Worm (Caenorhabditis elegans) whole organism, midembryonic: ENCODE measurements around the gene srw-121.

ENCODE experiments used
- T22C8.4 ChIP-seq: fragments of 200-800 bp; sonication (Bioruptor generic); IDR thresholded peaks from 2 replicates; pipeline ENCODE4 v1.3.6; 2022; ENCODE audit warnings: missing genetic modification characterization, missing compliant biosample characterization
- cog-1 ChIP-seq: sonication (generic microtip); optimal IDR thresholded peaks from 2 replicates; lab custom pipeline; 2016; ENCODE audit warnings: missing genetic modification characterization, missing compliant biosample characterization
- flt-1 ChIP-seq: fragments of 200-800 bp; sonication (Bioruptor generic); IDR thresholded peaks from 2 replicates; pipeline ENCODE4 v1.3.6; 2022; ENCODE audit warnings: missing genetic modification characterization, missing compliant biosample characterization
- klf-2 ChIP-seq: fragments of 200-800 bp; sonication (Bioruptor generic); conservative IDR thresholded peaks from 2 replicates; pipeline ENCODE4 v1.3.6; 2022; ENCODE audit warnings: missing genetic modification reagents, missing genetic modification characterization, missing compliant biosample characterization
- med-1 ChIP-seq: sonication (generic microtip); optimal IDR thresholded peaks from 2 replicates; lab custom pipeline; 2017; ENCODE audit warnings: missing genetic modification characterization, mild to moderate bottlenecking, missing compliant biosample characterization, antibody characterized with exemption, missing genetic modification reagents; ENCODE audit not compliant: insufficient read depth
- ref-1 ChIP-seq: fragments of 200-800 bp; sonication (Bioruptor generic); conservative IDR thresholded peaks from 2 replicates; pipeline ENCODE4 v1.3.6; 2022; ENCODE audit warnings: missing genetic modification reagents, missing genetic modification characterization, missing compliant biosample characterization
- tab-1 ChIP-seq: fragments of 200-800 bp; sonication (Bioruptor generic); IDR thresholded peaks from 2 replicates; pipeline ENCODE4 v1.3.6; 2022; ENCODE audit warnings: missing genetic modification characterization, missing compliant biosample characterization
- ztf-23 ChIP-seq: fragments of 200-800 bp; sonication (Bioruptor generic); IDR thresholded peaks from 2 replicates; pipeline ENCODE4 v1.3.6; 2022; ENCODE audit warnings: missing genetic modification reagents, missing genetic modification characterization, missing compliant biosample characterization
- ztf-29 ChIP-seq: fragments of 200-800 bp; sonication (Bioruptor generic); IDR thresholded peaks from 2 replicates; pipeline ENCODE4 v1.3.6; 2022; ENCODE audit warnings: missing genetic modification reagents, missing genetic modification characterization, missing compliant biosample characterization

The srw-121 gene

DNA sequence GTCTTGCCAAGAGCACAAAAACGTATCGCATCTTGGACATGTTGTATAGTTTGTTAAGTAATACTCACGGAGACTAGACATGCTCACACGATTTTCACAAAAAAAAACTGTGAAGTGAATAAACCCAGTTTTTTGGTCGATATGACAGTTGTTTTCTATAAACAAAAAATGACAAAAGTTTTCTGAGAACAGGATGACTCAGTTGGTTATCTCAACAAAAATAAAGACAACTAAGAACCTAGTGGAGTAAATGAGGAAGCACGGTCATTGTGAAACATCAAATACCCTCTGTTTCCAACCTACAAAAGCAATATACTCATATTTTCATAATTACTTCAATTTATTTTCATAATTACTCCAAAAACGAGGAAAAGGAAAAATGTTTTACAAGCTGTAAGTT is 45.8 kb downstream of the srw-121 start, which contains the start of gene srh-87:
srh-87 (minus strand) TSS at position 101 of the 400 bp plus-strand sequence.
- TF ChIP-seq T22C8.4 (GFP tag; lab: Robert Waterston, UW) = no peak
- TF ChIP-seq med-1 (GFP tag; lab: Kevin White, UChicago) = no peak
- TF ChIP-seq cog-1 (tag; lab: Kevin White, UChicago) = no peak
- TF ChIP-seq ztf-23 (GFP tag; lab: Robert Waterston, UW) = no peak
- TF ChIP-seq tab-1 (GFP tag; lab: Robert Waterston, UW) = no peak
- TF ChIP-seq flt-1 (GFP tag; lab: Robert Waterston, UW) = no peak
- TF ChIP-seq klf-2 (GFP tag; lab: Robert Waterston, UW) = no peak
- TF ChIP-seq ztf-29 (GFP tag; lab: Robert Waterston, UW) = no peak
- TF ChIP-seq ref-1 (GFP tag; lab: Robert Waterston, UW) = no peak

DNA sequence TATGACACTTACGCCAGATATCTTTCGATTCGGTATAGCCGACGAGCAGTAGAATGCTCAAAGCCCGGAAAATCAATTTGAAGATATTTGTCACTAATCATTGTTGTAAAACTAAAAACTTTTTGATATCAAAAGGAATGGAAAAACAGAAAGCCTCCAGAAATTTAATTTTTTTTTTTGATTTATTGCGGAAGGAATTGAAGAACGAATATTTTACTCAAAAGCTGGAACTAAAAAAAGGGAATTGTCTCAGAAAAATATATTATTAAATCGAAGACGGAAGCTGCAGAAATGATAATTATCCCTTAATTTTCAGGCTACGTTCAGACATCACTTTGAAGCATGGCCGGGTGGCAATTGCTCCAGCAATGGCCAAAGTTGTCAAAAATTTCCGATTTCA is 47.5 kb downstream of the srw-121 start, which contains the start of gene srw-137:
srw-137 (minus strand) TSS at position 101 of the 400 bp plus-strand sequence.
- TF ChIP-seq tab-1 (GFP tag; lab: Robert Waterston, UW) (no peak), ref-1 (GFP tag; lab: Robert Waterston, UW) (no peak), med-1 (GFP tag; lab: Kevin White, UChicago) (no peak), cog-1 (tag; lab: Kevin White, UChicago) (no peak), klf-2 (GFP tag; lab: Robert Waterston, UW) (no peak), flt-1 (GFP tag; lab: Robert Waterston, UW) (no peak), T22C8.4 (GFP tag; lab: Robert Waterston, UW) (no peak), ztf-29 (GFP tag; lab: Robert Waterston, UW) (no peak), ztf-23 (GFP tag; lab: Robert Waterston, UW) (no peak)

DNA sequence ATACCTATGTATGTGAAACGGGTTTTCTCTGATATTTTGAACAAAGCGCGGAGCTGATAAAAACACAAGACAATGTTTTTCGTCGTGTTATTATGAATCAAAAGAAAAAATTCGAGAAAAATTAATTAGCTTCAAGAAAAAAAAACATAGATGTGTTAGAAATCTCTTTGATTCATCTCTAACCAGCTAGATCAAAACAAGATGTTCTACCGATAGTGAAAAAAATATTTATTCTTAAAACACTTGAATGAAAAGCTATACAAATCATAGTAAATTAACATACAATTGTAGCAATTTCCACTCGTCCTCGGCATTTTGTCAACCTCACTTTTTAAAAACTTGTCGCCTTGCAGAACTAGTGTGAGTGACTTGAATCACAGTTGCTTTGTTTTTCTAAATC is 49.1 kb downstream of the srw-121 start:
- TF ChIP-seq ref-1 (GFP tag; lab: Robert Waterston, UW) = no peak
- TF ChIP-seq tab-1 (GFP tag; lab: Robert Waterston, UW) = no peak
- TF ChIP-seq T22C8.4 (GFP tag; lab: Robert Waterston, UW) = no peak
- no peak for TF ChIP-seq cog-1 (tag; lab: Kevin White, UChicago)
- no peak for TF ChIP-seq flt-1 (GFP tag; lab: Robert Waterston, UW)
- no peak for TF ChIP-seq ztf-29 (GFP tag; lab: Robert Waterston, UW)
- TF ChIP-seq ztf-23 (GFP tag; lab: Robert Waterston, UW) = no peak
- TF ChIP-seq klf-2 (GFP tag; lab: Robert Waterston, UW) = no peak
- TF ChIP-seq med-1 (GFP tag; lab: Kevin White, UChicago) = no peak

DNA sequence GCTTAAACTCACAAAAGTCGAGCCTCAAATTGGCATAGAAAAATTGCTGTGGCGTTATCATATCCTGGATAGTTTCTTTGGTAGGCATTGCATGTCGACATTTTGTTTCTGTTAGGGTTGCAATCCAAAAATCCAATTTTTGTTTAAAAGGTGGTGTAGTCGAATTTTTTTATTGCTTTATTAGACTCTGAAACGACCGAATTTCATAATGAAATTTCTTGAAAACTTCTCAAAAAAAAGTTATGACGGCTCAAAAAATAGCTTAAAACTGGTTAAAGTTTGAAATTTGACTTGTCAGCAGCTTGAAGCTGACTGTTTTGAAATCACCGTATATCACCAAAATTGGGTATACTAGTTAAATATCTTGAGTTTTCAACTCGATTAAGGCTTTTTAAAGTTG is 50.0 kb downstream of the srw-121 start, which contains the start of gene srw-143:
srw-143 (minus strand) TSS at position 101 of the 400 bp plus-strand sequence.
- no peak for TF ChIP-seq ztf-29 (GFP tag; lab: Robert Waterston, UW)
- TF ChIP-seq ztf-23 (GFP tag; lab: Robert Waterston, UW) = no peak
- no peak for TF ChIP-seq klf-2 (GFP tag; lab: Robert Waterston, UW)
- no peak for TF ChIP-seq ref-1 (GFP tag; lab: Robert Waterston, UW)
- TF ChIP-seq flt-1 (GFP tag; lab: Robert Waterston, UW) = no peak
- no peak for TF ChIP-seq tab-1 (GFP tag; lab: Robert Waterston, UW)
- TF ChIP-seq T22C8.4 (GFP tag; lab: Robert Waterston, UW) = no peak
- no peak for TF ChIP-seq med-1 (GFP tag; lab: Kevin White, UChicago)
- TF ChIP-seq cog-1 (tag; lab: Kevin White, UChicago) = no peak
